Fruit fly (Drosophila melanogaster) whole organism, adult: Measurements from ENCODE around the gene dib.

Experiments
- CG11617 ChIP-seq: fragments of 200-800 bp; sonication (Bioruptor generic); optimal IDR thresholded peaks from 2 replicates; lab custom pipeline; 2017; ENCODE audit warnings: mild to moderate bottlenecking, missing biosample characterization, missing genetic modification reagents, missing genetic modification characterization
- CG12768 ChIP-seq: fragments of 200-800 bp; sonication (Bioruptor generic); optimal IDR thresholded peaks from 2 replicates; lab custom pipeline; 2017; ENCODE audit warnings: missing biosample characterization, missing genetic modification characterization, mild to moderate bottlenecking, moderate library complexity, missing genetic modification reagents
- CG14711 ChIP-seq: fragments of 200-800 bp; sonication (Bioruptor generic); optimal IDR thresholded peaks from 2 replicates; lab custom pipeline; 2018; ENCODE audit warnings: missing biosample characterization, mild to moderate bottlenecking, missing genetic modification characterization, moderate library complexity
- CG1620 ChIP-seq: fragments of 200-800 bp; sonication (Bioruptor generic); optimal IDR thresholded peaks from 2 replicates; lab custom pipeline; 2016; ENCODE audit warnings: missing biosample characterization, missing genetic modification characterization
- CG33017 ChIP-seq: fragments of 200-800 bp; sonication (Bioruptor generic); optimal IDR thresholded peaks from 2 replicates; lab custom pipeline; 2018; ENCODE audit warnings: missing biosample characterization, mild to moderate bottlenecking, missing genetic modification characterization, moderate library complexity
- CG5204 ChIP-seq: fragments of 200-800 bp; sonication (Bioruptor generic); optimal IDR thresholded peaks from 2 replicates; lab custom pipeline; 2016; ENCODE audit warnings: missing biosample characterization, missing genetic modification characterization
- CG7045 ChIP-seq: fragments of 200-800 bp; sonication (Bioruptor generic); optimal IDR thresholded peaks from 2 replicates; lab custom pipeline; 2017; ENCODE audit warnings: missing biosample characterization, mild to moderate bottlenecking, missing genetic modification characterization
- CG7101 ChIP-seq: fragments of 200-800 bp; sonication (Bioruptor generic); optimal IDR thresholded peaks from 2 replicates; lab custom pipeline; 2018; ENCODE audit warnings: missing biosample characterization, mild to moderate bottlenecking, missing genetic modification characterization, moderate library complexity
- Clk ChIP-seq: fragments of 200-800 bp; sonication (Bioruptor generic); optimal IDR thresholded peaks from 2 replicates; lab custom pipeline; 2017; ENCODE audit warnings: missing biosample characterization, missing genetic modification characterization
- Crg-1 ChIP-seq: fragments of 200-800 bp; sonication (Bioruptor generic); optimal IDR thresholded peaks from 2 replicates; lab custom pipeline; 2016; ENCODE audit warnings: missing biosample characterization, missing genetic modification characterization
- Hr96 ChIP-seq: fragments of 200-800 bp; sonication (Bioruptor generic); optimal IDR thresholded peaks from 2 replicates; lab custom pipeline; 2016; ENCODE audit warnings: missing biosample characterization, missing genetic modification characterization
- Mnt ChIP-seq: fragments of 200-800 bp; sonication (Bioruptor generic); optimal IDR thresholded peaks from 2 replicates; lab custom pipeline; 2016; ENCODE audit warnings: missing biosample characterization, mild to moderate bottlenecking, missing genetic modification characterization
- bab1 ChIP-seq: fragments of 200-800 bp; sonication (Bioruptor generic); optimal IDR thresholded peaks from 3 replicates; lab custom pipeline; 2019; ENCODE audit warnings: missing biosample characterization, mild to moderate bottlenecking, missing genetic modification characterization, moderate library complexity
- cic ChIP-seq: fragments of 200-800 bp; sonication (Bioruptor generic); optimal IDR thresholded peaks from 2 replicates; lab custom pipeline; 2017; ENCODE audit warnings: missing biosample characterization, mild to moderate bottlenecking, missing genetic modification characterization, moderate library complexity
- cnc ChIP-seq, 2 experiments: fragments of >200 bp; optimal IDR thresholded peaks; 2 replicates each; lab custom pipeline; 2017
- kay ChIP-seq: fragments of 200-800 bp; sonication (Bioruptor generic); peaks from one replicate; lab custom pipeline; 2016; ENCODE audit warnings: missing biosample characterization, missing genetic modification characterization, borderline replicate concordance
- ovo ChIP-seq: fragments of 200-800 bp; sonication (Bioruptor generic); optimal IDR thresholded peaks from 2 replicates; lab custom pipeline; 2016; ENCODE audit warnings: missing biosample characterization, missing genetic modification characterization
- pad ChIP-seq: fragments of 200-800 bp; sonication (Bioruptor generic); optimal IDR thresholded peaks from 3 replicates; lab custom pipeline; 2017; ENCODE audit warnings: missing biosample characterization, missing genetic modification characterization, mild to moderate bottlenecking, moderate library complexity, missing genetic modification reagents
- tj ChIP-seq: fragments of 200-800 bp; sonication (Bioruptor generic); optimal IDR thresholded peaks from 3 replicates; lab custom pipeline; 2017; ENCODE audit warnings: missing biosample characterization, mild to moderate bottlenecking, missing genetic modification characterization, moderate library complexity
- toe ChIP-seq: fragments of 200-800 bp; sonication (Bioruptor generic); optimal IDR thresholded peaks from 2 replicates; lab custom pipeline; 2016; ENCODE audit warnings: missing biosample characterization, missing genetic modification characterization

Gene dib

dm6 chr3L:4044497-4044896 lies 17.6 kb upstream of the dib start:
- TF ChIP-seq CG1620 (GFP tag; lab: Kevin White, UChicago) (no peak), CG5204 (GFP tag; lab: Kevin White, UChicago) (peak; percentile 36), toe (GFP tag; lab: Kevin White, UChicago) (no peak), cic (no peak), CG33017 (tag; lab: Kevin White, UChicago) (no peak), bab1 (GFP tag; lab: Kevin White, UChicago) (no peak)

dm6 chr3L:4046289-4046688 lies 15.8 kb upstream of the dib start, which contains the start of gene CG1136:
Gene CG1136, plus strand, starts transcription at chr3L:4046596.
- no peak for TF ChIP-seq cnc (optimal IDR thresholded peaks at IDR 0.05; lab: Kevin White, UChicago)
- TF ChIP-seq CG5204 (GFP tag; lab: Kevin White, UChicago) = no peak
- no peak for TF ChIP-seq CG33017 (tag; lab: Kevin White, UChicago)
- no peak for TF ChIP-seq kay
- TF ChIP-seq cic = no peak
- peak; percentile 14 for TF ChIP-seq tj (GFP tag; lab: Kevin White, UChicago)
- no peak for TF ChIP-seq toe (GFP tag; lab: Kevin White, UChicago)

dm6 chr3L:4047635-4048034 lies 14.5 kb upstream of the dib start, which contains the start of gene Dpy-30L2:
Gene Dpy-30L2, minus strand, starts transcription at chr3L:4047735.
- TF ChIP-seq CG11617 (GFP tag; lab: Kevin White, UChicago) = no peak
- no peak for TF ChIP-seq bab1 (GFP tag; lab: Kevin White, UChicago)
- TF ChIP-seq cic = no peak
- TF ChIP-seq Mnt (GFP tag; lab: Kevin White, UChicago) = no peak

- no peak for TF ChIP-seq CG33017 (tag; lab: Kevin White, UChicago)
- no peak for TF ChIP-seq CG7101
- no peak for TF ChIP-seq Clk (GFP tag; lab: Kevin White, UChicago)
- no peak for TF ChIP-seq Crg-1 (GFP tag; lab: Kevin White, UChicago)
- TF ChIP-seq CG11617 (GFP tag; lab: Kevin White, UChicago) = no peak
- TF ChIP-seq cnc (optimal IDR thresholded peaks at IDR 0.05; lab: Kevin White, UChicago) = no peak
- no peak for TF ChIP-seq Mnt (GFP tag; lab: Kevin White, UChicago)
- TF ChIP-seq CG5204 (GFP tag; lab: Kevin White, UChicago) = no peak
- no peak for TF ChIP-seq toe (GFP tag; lab: Kevin White, UChicago)
- TF ChIP-seq kay = no peak
Measured at dm6 chr3L:4049082-4049481, 13.0 kb upstream of the dib start.

- TF ChIP-seq CG5204 (GFP tag; lab: Kevin White, UChicago) = no peak
- no peak for TF ChIP-seq pad (GFP tag; lab: Kevin White, UChicago)
- no peak for TF ChIP-seq kay
- no peak for TF ChIP-seq Crg-1 (GFP tag; lab: Kevin White, UChicago)
- no peak for TF ChIP-seq CG11617 (GFP tag; lab: Kevin White, UChicago)
- no peak for TF ChIP-seq ovo (GFP tag; lab: Kevin White, UChicago)
- TF ChIP-seq CG12768 (GFP tag; lab: Kevin White, UChicago) = no peak
- no peak for TF ChIP-seq bab1 (GFP tag; lab: Kevin White, UChicago)
- TF ChIP-seq Hr96 (GFP tag; lab: Kevin White, UChicago) = no peak
- no peak for TF ChIP-seq CG7045 (GFP tag; lab: Kevin White, UChicago)
- TF ChIP-seq CG1620 (GFP tag; lab: Kevin White, UChicago) = no peak
- TF ChIP-seq CG7101 = no peak
- TF ChIP-seq Mnt (GFP tag; lab: Kevin White, UChicago) = no peak
- TF ChIP-seq CG33017 (tag; lab: Kevin White, UChicago) = no peak
- no peak for TF ChIP-seq CG14711 (tag; lab: Kevin White, UChicago)
Measured at dm6 chr3L:4055438-4055962, 6.6 kb upstream of the dib start.

- TF ChIP-seq Mnt (GFP tag; lab: Kevin White, UChicago) (no peak), Crg-1 (GFP tag; lab: Kevin White, UChicago) (no peak), CG5204 (GFP tag; lab: Kevin White, UChicago) (no peak), cnc (optimal IDR thresholded peaks at IDR 0.05; lab: Kevin White, UChicago) (no peak), ovo (GFP tag; lab: Kevin White, UChicago) (no peak), bab1 (GFP tag; lab: Kevin White, UChicago) (no peak), Hr96 (GFP tag; lab: Kevin White, UChicago) (no peak), CG7045 (GFP tag; lab: Kevin White, UChicago) (no peak), CG33017 (tag; lab: Kevin White, UChicago) (no peak), Clk (GFP tag; lab: Kevin White, UChicago) (no peak), CG14711 (tag; lab: Kevin White, UChicago) (no peak), toe (GFP tag; lab: Kevin White, UChicago) (no peak), cic (no peak), tj (GFP tag; lab: Kevin White, UChicago) (no peak), CG12768 (GFP tag; lab: Kevin White, UChicago) (no peak), pad (GFP tag; lab: Kevin White, UChicago) (no peak), kay (no peak), CG7101 (no peak), CG11617 (GFP tag; lab: Kevin White, UChicago) (no peak)
Measured at dm6 chr3L:4056812-4057211, 5.3 kb upstream of the dib start.
